Fruit fly (Drosophila melanogaster) whole organism, adult: Measurements from ENCODE around the gene Rlb1.
A peak's percentile ranks its signal among the peaks of the same experiment; 100 is the strongest.

Experiments
- CG11617 ChIP-seq: fragments of 200-800 bp; sonication (Bioruptor generic); optimal IDR thresholded peaks from 2 replicates; lab custom pipeline; 2017; ENCODE audit warnings: mild to moderate bottlenecking, missing biosample characterization, missing genetic modification reagents, missing genetic modification characterization
- CG12768 ChIP-seq: fragments of 200-800 bp; sonication (Bioruptor generic); optimal IDR thresholded peaks from 2 replicates; lab custom pipeline; 2017; ENCODE audit warnings: missing biosample characterization, missing genetic modification characterization, mild to moderate bottlenecking, moderate library complexity, missing genetic modification reagents
- CG14711 ChIP-seq: fragments of 200-800 bp; sonication (Bioruptor generic); optimal IDR thresholded peaks from 2 replicates; lab custom pipeline; 2018; ENCODE audit warnings: missing biosample characterization, mild to moderate bottlenecking, missing genetic modification characterization, moderate library complexity
- CG1620 ChIP-seq: fragments of 200-800 bp; sonication (Bioruptor generic); optimal IDR thresholded peaks from 2 replicates; lab custom pipeline; 2016; ENCODE audit warnings: missing biosample characterization, missing genetic modification characterization
- CG33017 ChIP-seq: fragments of 200-800 bp; sonication (Bioruptor generic); optimal IDR thresholded peaks from 2 replicates; lab custom pipeline; 2018; ENCODE audit warnings: missing biosample characterization, mild to moderate bottlenecking, missing genetic modification characterization, moderate library complexity
- CG5204 ChIP-seq: fragments of 200-800 bp; sonication (Bioruptor generic); optimal IDR thresholded peaks from 2 replicates; lab custom pipeline; 2016; ENCODE audit warnings: missing biosample characterization, missing genetic modification characterization
- CG7101 ChIP-seq: fragments of 200-800 bp; sonication (Bioruptor generic); optimal IDR thresholded peaks from 2 replicates; lab custom pipeline; 2018; ENCODE audit warnings: missing biosample characterization, mild to moderate bottlenecking, missing genetic modification characterization, moderate library complexity
- Crg-1 ChIP-seq: fragments of 200-800 bp; sonication (Bioruptor generic); optimal IDR thresholded peaks from 2 replicates; lab custom pipeline; 2016; ENCODE audit warnings: missing biosample characterization, missing genetic modification characterization
- Hr96 ChIP-seq: fragments of 200-800 bp; sonication (Bioruptor generic); optimal IDR thresholded peaks from 2 replicates; lab custom pipeline; 2016; ENCODE audit warnings: missing biosample characterization, missing genetic modification characterization
- cnc ChIP-seq, 2 experiments: fragments of >200 bp; optimal IDR thresholded peaks; 2 replicates each; lab custom pipeline; 2017
- ovo ChIP-seq: fragments of 200-800 bp; sonication (Bioruptor generic); optimal IDR thresholded peaks from 2 replicates; lab custom pipeline; 2016; ENCODE audit warnings: missing biosample characterization, missing genetic modification characterization
- toe ChIP-seq: fragments of 200-800 bp; sonication (Bioruptor generic); optimal IDR thresholded peaks from 2 replicates; lab custom pipeline; 2016; ENCODE audit warnings: missing biosample characterization, missing genetic modification characterization

DNA sequence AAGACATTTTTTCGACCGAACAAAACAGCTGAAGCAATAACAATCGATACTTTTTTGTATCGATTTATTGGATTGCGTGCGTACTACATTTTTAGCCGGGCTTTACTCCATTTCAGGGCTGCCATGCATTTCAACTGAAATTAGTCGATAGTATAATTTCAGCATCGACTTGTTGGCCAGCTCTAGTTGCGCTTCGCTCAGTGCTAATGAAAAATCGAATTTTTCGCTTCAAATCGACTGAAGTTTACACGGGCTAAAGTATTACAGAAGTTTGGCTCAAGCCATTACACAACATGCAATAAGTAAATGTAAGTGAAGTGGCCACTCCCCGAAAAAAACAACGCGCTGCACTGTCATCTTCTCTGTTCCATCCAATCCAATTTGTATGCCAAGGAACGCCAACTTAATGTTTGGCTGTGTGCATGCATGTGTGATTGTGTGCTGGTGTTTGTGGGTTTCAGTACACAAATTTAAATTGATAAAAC, 2.8 kb downstream of the Rlb1 start, which contains the start of the genes mRpL47, CG8176 and Kdm3:
- TF ChIP-seq CG7101 (tag; lab: Kevin White, UChicago) (peak; percentile 61), Crg-1 (GFP tag; lab: Kevin White, UChicago) (peak; percentile 37), CG14711 (tag; lab: Kevin White, UChicago) (peak; percentile 80), toe (GFP tag; lab: Kevin White, UChicago) (no peak), CG1620 (GFP tag; lab: Kevin White, UChicago) (peak; percentile 86), CG12768 (GFP tag; lab: Kevin White, UChicago) (peak; percentile 22), CG33017 (no peak), cnc (optimal IDR thresholded peaks at IDR 0.05; lab: Kevin White, UChicago) (no peak), CG5204 (GFP tag; lab: Kevin White, UChicago) (no peak), Hr96 (GFP tag; lab: Kevin White, UChicago) (no peak), ovo (peak; percentile 1), CG11617 (GFP tag; lab: Kevin White, UChicago) (peak; percentile 73)
